Fruit fly (Drosophila melanogaster): Measurements from ENCODE around the gene opa.

DNA sequence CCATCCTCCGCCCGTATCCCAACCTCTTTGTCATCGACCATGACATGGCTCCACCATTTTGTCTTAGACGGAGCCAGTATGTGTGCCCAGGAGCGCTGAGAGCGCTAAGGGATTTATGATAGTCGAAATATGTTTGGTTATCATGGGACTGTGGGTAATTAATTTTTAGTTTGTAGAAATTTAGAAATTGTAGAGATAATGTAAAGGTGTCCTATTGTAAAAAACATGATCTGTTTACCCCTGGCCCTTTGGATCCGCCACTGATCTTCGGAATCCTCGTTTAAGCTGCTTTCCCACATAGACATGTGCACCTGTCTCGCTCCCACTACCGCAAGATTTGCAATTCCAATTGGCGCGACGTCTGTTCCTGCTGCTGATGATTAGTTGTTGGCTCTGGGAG, 49.2 kb downstream of the opa start:
- TF ChIP-seq CG8478 (optimal IDR thresholded peaks at IDR 0.05) (no peak), CTCF (optimal IDR thresholded peaks at IDR 0.05) (no peak)

Data from S2 (cell line).